Worm (Caenorhabditis elegans) whole organism, young adult: ENCODE data around the gene nhr-60.
"Not testable (repeated sequence)": the region's sequence is repeated elsewhere in the genome, so short reads cannot be mapped to it uniquely, and the experiment has no call there.

Source experiments
- C17E4.6 ChIP-seq: fragments of 200-800 bp; sonication (Bioruptor generic); IDR thresholded peaks from 2 replicates; pipeline ENCODE4 v1.3.6; 2022; ENCODE audit warnings: missing genetic modification reagents, missing genetic modification characterization, missing compliant biosample characterization
- F10E7.11 ChIP-seq: sonication (generic microtip); optimal IDR thresholded peaks from 2 replicates; lab custom pipeline; 2017; ENCODE audit warnings: mild to moderate bottlenecking, missing genetic modification characterization, moderate library complexity, missing compliant biosample characterization
- F33H1.4 ChIP-seq: fragments of 200-800 bp; sonication (Bioruptor generic); IDR thresholded peaks from 2 replicates; pipeline ENCODE4 v1.3.6; 2022; ENCODE audit warnings: missing genetic modification reagents, missing genetic modification characterization, missing compliant biosample characterization
- F52B5.7 ChIP-seq: sonication (generic microtip); optimal IDR thresholded peaks from 2 replicates; lab custom pipeline; 2016; ENCODE audit warnings: mild to moderate bottlenecking, missing genetic modification characterization, missing compliant biosample characterization
- K12H6.12 ChIP-seq: fragments of 200-800 bp; sonication (Bioruptor generic); optimal IDR thresholded peaks from 2 replicates; lab custom pipeline; 2018; ENCODE audit warnings: mild to moderate bottlenecking, missing genetic modification characterization, missing compliant biosample characterization
- Y53F4B.3 ChIP-seq: fragments of 200-800 bp; sonication (Bioruptor generic); IDR thresholded peaks from 2 replicates; pipeline ENCODE4 v1.3.6; 2022; ENCODE audit warnings: missing genetic modification reagents, missing genetic modification characterization, missing compliant biosample characterization
- Y95B8A.8 ChIP-seq: fragments of 200-800 bp; sonication (Bioruptor generic); IDR thresholded peaks from 2 replicates; pipeline ENCODE4 v1.3.6; 2022; ENCODE audit warnings: missing genetic modification reagents, missing genetic modification characterization, missing compliant biosample characterization
- atf-7 ChIP-seq: sonication (generic microtip); optimal IDR thresholded peaks from 2 replicates; lab custom pipeline; 2017; ENCODE audit warnings: mild to moderate bottlenecking, missing genetic modification characterization, missing compliant biosample characterization
- attf-6 ChIP-seq: fragments of 200-800 bp; sonication (Bioruptor generic); IDR thresholded peaks from 2 replicates; pipeline ENCODE4 v1.3.6; 2022; ENCODE audit warnings: missing genetic modification reagents, missing genetic modification characterization, missing compliant biosample characterization
- ceh-40 ChIP-seq: fragments of 200-800 bp; sonication (Bioruptor generic); IDR thresholded peaks from 2 replicates; pipeline ENCODE4 v1.3.6; 2022; ENCODE audit warnings: missing genetic modification characterization, missing compliant biosample characterization
- him-1 ChIP-seq: sonication (generic microtip); optimal IDR thresholded peaks from 2 replicates; lab custom pipeline; 2016; ENCODE audit warnings: missing genotype, missing genetic modification reagents, missing genetic modification characterization, missing compliant biosample characterization
- lag-1 ChIP-seq: fragments of 200-800 bp; sonication (Bioruptor generic); IDR thresholded peaks from 2 replicates; pipeline ENCODE4 v1.3.6; 2022; ENCODE audit warnings: missing genetic modification reagents, missing genetic modification characterization, missing compliant biosample characterization
- lin-35 ChIP-seq, 3 experiments: fragments of 150-350 bp in 2 of 3; sonication (generic microtip) in 1 of 3; optimal IDR thresholded peaks; 2 replicates each; lab custom pipeline; 2014 to 2018; ENCODE audit warnings: missing biosample characterization in 3 of 3, missing genetic modification characterization in 3 of 3, missing genetic modification reagents in 3 of 3
- lir-1 ChIP-seq: fragments of 200-800 bp; sonication (Bioruptor generic); conservative IDR thresholded peaks from 2 replicates; pipeline ENCODE4 v1.3.6; 2022; ENCODE audit warnings: missing genetic modification reagents, missing genetic modification characterization, missing compliant biosample characterization
- madf-10 ChIP-seq: sonication (generic microtip); optimal IDR thresholded peaks from 2 replicates; lab custom pipeline; 2016; ENCODE audit warnings: mild to moderate bottlenecking, missing genetic modification characterization, missing compliant biosample characterization
- nhr-120 ChIP-seq: fragments of 200-800 bp; sonication (Bioruptor generic); IDR thresholded peaks from 2 replicates; pipeline ENCODE4 v1.3.6; 2022; ENCODE audit warnings: missing genetic modification characterization, missing compliant biosample characterization
- nhr-27 ChIP-seq: fragments of 200-800 bp; sonication (Bioruptor generic); optimal IDR thresholded peaks from 2 replicates; lab custom pipeline; 2018; ENCODE audit warnings: mild to moderate bottlenecking, missing genetic modification characterization, moderate library complexity, missing compliant biosample characterization
- nhr-90 ChIP-seq: sonication (generic microtip); optimal IDR thresholded peaks from 2 replicates; lab custom pipeline; 2016; ENCODE audit warnings: missing genotype, mild to moderate bottlenecking, missing genetic modification characterization, missing compliant biosample characterization
- pbrm-1 ChIP-seq: fragments of 200-800 bp; sonication (Bioruptor generic); IDR thresholded peaks from 2 replicates; pipeline ENCODE4 v1.3.6; 2022; ENCODE audit warnings: missing genetic modification reagents, missing genetic modification characterization, missing compliant biosample characterization
- rec-8 ChIP-seq, 2 experiments: sonication (generic microtip); optimal IDR thresholded peaks; 2 replicates each; lab custom pipeline; 2016; ENCODE audit warnings: mild to moderate bottlenecking in 2 of 2, missing genetic modification characterization in 2 of 2, missing genetic modification reagents in 2 of 2, missing genotype in 2 of 2, missing biosample characterization in 1 of 2, missing compliant biosample characterization in 1 of 2, moderate library complexity in 1 of 2
- rpc-1 ChIP-seq, 2 experiments: fragments of 150-350 bp in 1 of 2; sonication (generic microtip) in 1 of 2; optimal IDR thresholded peaks; 2 replicates each; lab custom pipeline; 2014 to 2018; ENCODE audit warnings: missing biosample characterization in 1 of 2, missing genetic modification characterization in 1 of 2, missing genetic modification reagents in 1 of 2, missing genotype in 1 of 2
- snpc-4 ChIP-seq, 5 experiments: fragments of 150-350 bp in 1 of 5; sonication (generic microtip) in 4 of 5; optimal IDR thresholded peaks; 2 replicates each; lab custom pipeline; 2014 to 2018; ENCODE audit warnings: missing genetic modification characterization in 5 of 5, missing biosample characterization in 3 of 5, antibody characterized with exemption in 2 of 5, mild to moderate bottlenecking in 2 of 5, missing compliant biosample characterization in 2 of 5, missing genotype in 2 of 5, moderate library complexity in 2 of 5, missing genetic modification reagents in 1 of 5
- sptf-2 ChIP-seq: fragments of 200-800 bp; sonication (Bioruptor generic); optimal IDR thresholded peaks from 2 replicates; lab custom pipeline; 2018; ENCODE audit warnings: mild to moderate bottlenecking, missing genetic modification characterization, missing compliant biosample characterization
- unc-62 ChIP-seq: fragments of 150-350 bp; optimal IDR thresholded peaks from 2 replicates; lab custom pipeline; 2014; ENCODE audit warnings: missing biosample characterization, missing genetic modification reagents, missing genetic modification characterization
- xnd-1 ChIP-seq: sonication (generic microtip); optimal IDR thresholded peaks from 2 replicates; lab custom pipeline; 2016; ENCODE audit warnings: missing genotype, missing genetic modification reagents, missing genetic modification characterization, missing compliant biosample characterization

nhr-60 gene

ce11 chrV:15807420-15807819, 34.4 kb upstream of the nhr-60 start, which contains the start of gene srsx-38:
TSS of gene srsx-38 (minus strand) at chrV:15807520.
- not testable (repeated sequence) for TF ChIP-seq F52B5.7; snpc-4 (GFP tag; optimal IDR thresholded peaks at IDR 0.05; lab: Kevin White, UChicago); snpc-4 (tag; optimal IDR thresholded peaks at IDR 0.05; lab: Kevin White, UChicago); rec-8 (tag; optimal IDR thresholded peaks at IDR 0.05; lab: Kevin White, UChicago)

ce11 chrV:15803748-15804147, 30.7 kb upstream of the nhr-60 start, which contains the start of gene T26E4.18:
TSS of gene T26E4.18 (minus strand) at chrV:15803848.
- not testable (repeated sequence) for TF ChIP-seq C17E4.6 (GFP tag; lab: Robert Waterston, UW); F33H1.4; Y95B8A.8

ce11 chrV:15803079-15803478, 30.0 kb upstream of the nhr-60 start, which contains the start of gene srd-27:
TSS of gene srd-27 (plus strand) at chrV:15803379.
- TF ChIP-seq atf-7 (tag; lab: Kevin White, UChicago); attf-6 (GFP tag; lab: Robert Waterston, UW); pbrm-1: not testable (repeated sequence)

- TF ChIP-seq sptf-2 (GFP tag; lab: Kevin White, UChicago); xnd-1 (tag; lab: Kevin White, UChicago); lin-35 (GFP tag; optimal IDR thresholded peaks at IDR 0.05; lab: Kevin White, UChicago): not testable (repeated sequence)
- TF ChIP-seq, all 124 proteins: peak for 0; not testable (repeated sequence) for 124
These were observed 29.6 kb upstream of the nhr-60 start, which contains the start of gene T26E4.9 for ce11 chrV:15802623-15803022. TSS of gene T26E4.9 (minus strand) at chrV:15802723.

- TF ChIP-seq nhr-120 (GFP tag; lab: Robert Waterston, UW) (no peak), unc-62 (GFP tag; lab: Kevin White, UChicago) (no peak), him-1 (tag; lab: Kevin White, UChicago) (no peak), ceh-40 (no peak), rpc-1 (optimal IDR thresholded peaks at IDR 0.05; lab: Kevin White, UChicago) (no peak), rpc-1 (tag; optimal IDR thresholded peaks at IDR 0.05; lab: Kevin White, UChicago) (no peak), nhr-27 (no peak), madf-10 (tag; lab: Kevin White, UChicago) (no peak), Y53F4B.3 (GFP tag; lab: Robert Waterston, UW) (no peak), F10E7.11 (no peak)
These were observed 25.1 kb upstream of the nhr-60 start, which contains the start of gene T26E4.10 for ce11 chrV:15798108-15798507. TSS of gene T26E4.10 (minus strand) at chrV:15798208.

DNA sequence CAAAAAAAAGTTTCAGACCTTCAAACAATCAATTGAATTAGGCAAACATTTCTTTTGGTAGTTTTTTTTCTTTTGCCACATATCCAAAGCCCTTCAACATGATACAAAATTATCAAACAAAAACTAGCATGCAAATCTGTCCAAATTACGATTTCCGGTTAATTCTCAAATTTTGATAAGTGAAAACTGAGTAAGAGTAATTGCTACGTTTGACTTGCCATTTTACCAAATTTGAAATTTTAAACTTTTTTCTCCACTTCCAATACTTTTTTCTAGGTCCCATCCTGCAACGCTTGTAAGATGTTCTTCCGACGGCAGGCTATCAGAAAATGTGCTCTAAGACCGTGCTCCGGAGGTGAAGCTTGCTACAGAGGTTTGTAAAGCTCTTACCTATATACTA, 23.0 kb upstream of the nhr-60 start, which contains the start of gene nhr-223:
Gene nhr-223, plus strand, starts transcription at position 301 of the 400 bp plus-strand sequence.
- TF ChIP-seq C17E4.6 (GFP tag; lab: Robert Waterston, UW) (no peak), F10E7.11 (no peak)
- TF ChIP-seq, all 124 proteins: peak for 0

DNA sequence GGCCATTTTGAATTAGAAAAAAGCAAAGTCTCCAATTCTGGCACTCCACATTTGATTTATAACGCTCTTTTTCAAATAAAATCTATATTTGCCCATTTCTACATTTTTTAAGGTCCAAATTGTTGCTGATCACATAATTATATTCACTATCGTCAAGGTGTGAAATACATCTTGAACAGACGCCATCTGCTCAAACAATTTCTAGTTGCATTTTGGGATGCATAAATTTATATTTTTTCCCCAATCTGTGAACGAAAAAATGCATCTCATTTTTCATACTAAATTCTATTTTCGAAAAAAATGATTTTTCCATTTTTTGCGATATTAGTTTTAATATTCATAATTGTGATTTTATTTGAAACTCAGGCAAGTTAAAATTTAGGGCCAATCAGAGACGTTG, 20.2 kb upstream of the nhr-60 start, which contains the start of gene T26E4.7:
Gene T26E4.7, plus strand, starts transcription at position 301 of the 400 bp plus-strand sequence.
- TF ChIP-seq lir-1 (GFP tag; lab: Robert Waterston, UW) (no peak), lag-1 (GFP tag; lab: Robert Waterston, UW) (no peak), K12H6.12 (no peak), nhr-90 (tag; lab: Kevin White, UChicago) (no peak)
